Fruit fly (Drosophila melanogaster) whole organism, embryonic: Measurements from ENCODE around the gene Bili.

Experiments
- Adf1 ChIP-seq: fragments of 200-800 bp; sonication (Bioruptor generic); IDR thresholded peaks from 2 replicates; pipeline ENCODE4 v1.3.6; 2022; ENCODE audit warnings: missing biosample characterization, missing genetic modification characterization
- BEAF-32 ChIP-seq: fragments of 200-800 bp; sonication (Bioruptor generic); optimal IDR thresholded peaks from 3 replicates; lab custom pipeline; 2017; ENCODE audit warnings: missing biosample characterization, missing genetic modification characterization, mild to moderate bottlenecking, moderate library complexity, missing genetic modification reagents
- CG11695 ChIP-seq: fragments of 200-800 bp; sonication (Bioruptor generic); IDR thresholded peaks from 3 replicates; pipeline ENCODE4 v1.3.6; 2022; ENCODE audit warnings: missing biosample characterization, missing genetic modification characterization
- CG15479 ChIP-seq: fragments of 200-800 bp; sonication (Bioruptor generic); optimal IDR thresholded peaks from 3 replicates; lab custom pipeline; 2019; ENCODE audit warnings: missing biosample characterization, mild to moderate bottlenecking, missing genetic modification characterization, moderate library complexity
- CG17328 ChIP-seq: fragments of 200-800 bp; sonication (Bioruptor generic); IDR thresholded peaks from 2 replicates; pipeline ENCODE4 v1.3.6; 2022; ENCODE audit warnings: missing biosample characterization, missing genetic modification characterization
- CG17385 ChIP-seq: fragments of 200-800 bp; sonication (Bioruptor generic); optimal IDR thresholded peaks from 3 replicates; lab custom pipeline; 2018; ENCODE audit warnings: missing biosample characterization, mild to moderate bottlenecking, missing genetic modification characterization
- CG17612 ChIP-seq: fragments of 200-800 bp; sonication (Bioruptor generic); IDR thresholded peaks from 2 replicates; pipeline ENCODE4 v1.3.6; 2022; ENCODE audit warnings: missing biosample characterization, missing genetic modification characterization
- CG18764 ChIP-seq: fragments of 200-800 bp; sonication (Bioruptor generic); optimal IDR thresholded peaks from 3 replicates; lab custom pipeline; 2016; ENCODE audit warnings: missing biosample characterization, missing genetic modification characterization
- CG30431 ChIP-seq: fragments of 200-800 bp; sonication (Bioruptor generic); optimal IDR thresholded peaks from 2 replicates; lab custom pipeline; 2017; ENCODE audit warnings: missing biosample characterization, missing genetic modification characterization
- CG3163 ChIP-seq: fragments of 200-800 bp; sonication (Bioruptor generic); optimal IDR thresholded peaks from 3 replicates; lab custom pipeline; 2016; ENCODE audit warnings: missing biosample characterization, missing genetic modification characterization
- CG3726 ChIP-seq: fragments of 200-800 bp; sonication (Bioruptor generic); IDR thresholded peaks from 3 replicates; pipeline ENCODE4, ENCODE4 v1.3.6; 2022; ENCODE audit warnings: missing biosample characterization, missing genetic modification characterization
- CG4360 ChIP-seq: fragments of 200-800 bp; sonication (Bioruptor generic); IDR thresholded peaks from 2 replicates; pipeline ENCODE4 v1.3.6; 2022; ENCODE audit warnings: missing biosample characterization, missing genetic modification characterization
- CG6654 ChIP-seq: fragments of 200-800 bp; sonication (Bioruptor generic); optimal IDR thresholded peaks from 2 replicates; lab custom pipeline; 2017; ENCODE audit warnings: missing biosample characterization, mild to moderate bottlenecking, missing genetic modification characterization
- CG6813 ChIP-seq: fragments of 200-800 bp; sonication (Bioruptor generic); optimal IDR thresholded peaks from 2 replicates; lab custom pipeline; 2017; ENCODE audit warnings: missing biosample characterization, missing genetic modification characterization, mild to moderate bottlenecking, moderate library complexity, missing genetic modification reagents
- CG7786 ChIP-seq: fragments of 200-800 bp; sonication (Bioruptor generic); optimal IDR thresholded peaks from 2 replicates; lab custom pipeline; 2016; ENCODE audit warnings: missing biosample characterization, missing genetic modification characterization
- CG7839 ChIP-seq: fragments of 200-800 bp; sonication (Bioruptor generic); optimal IDR thresholded peaks from 3 replicates; lab custom pipeline; 2018; ENCODE audit warnings: missing biosample characterization, mild to moderate bottlenecking, missing genetic modification characterization, moderate library complexity
- CG8478 ChIP-seq: fragments of >200 bp; optimal IDR thresholded peaks from 2 replicates; lab custom pipeline; 2018
- CG9609 ChIP-seq: fragments of 200-800 bp; sonication (Bioruptor generic); optimal IDR thresholded peaks from 3 replicates; lab custom pipeline; 2016; ENCODE audit warnings: missing biosample characterization, missing genetic modification characterization
- CG9876 ChIP-seq: fragments of 200-800 bp; sonication (Bioruptor generic); optimal IDR thresholded peaks from 2 replicates; lab custom pipeline; 2016; ENCODE audit warnings: missing biosample characterization, missing genetic modification characterization
- D ChIP-seq, 2 experiments: fragments of 200-800 bp in 1 of 2; fragments of >200 bp in 1 of 2; sonication (Bioruptor generic) in 1 of 2; optimal IDR thresholded peaks; 2 replicates in 1 of 2; 3 replicates in 1 of 2; lab custom pipeline; 2017; ENCODE audit warnings: mild to moderate bottlenecking in 1 of 2, missing biosample characterization in 1 of 2, missing genetic modification characterization in 1 of 2, missing genetic modification reagents in 1 of 2
- D19A ChIP-seq: fragments of 200-800 bp; optimal IDR thresholded peaks from 3 replicates; lab custom pipeline; 2019; ENCODE audit warnings: missing biosample characterization, mild to moderate bottlenecking, missing genetic modification characterization, moderate library complexity
- Fer2 ChIP-seq: fragments of 200-800 bp; sonication (Bioruptor generic); optimal IDR thresholded peaks from 2 replicates; lab custom pipeline; 2018; ENCODE audit warnings: missing biosample characterization, mild to moderate bottlenecking, missing genetic modification characterization, moderate library complexity
- HHEX ChIP-seq: fragments of 200-800 bp; sonication (Bioruptor generic); optimal IDR thresholded peaks from 3 replicates; lab custom pipeline; 2017; ENCODE audit warnings: missing biosample characterization, mild to moderate bottlenecking, missing genetic modification characterization, missing genetic modification reagents
- Hr51 ChIP-seq, 2 experiments: fragments of 200-800 bp; sonication (Bioruptor generic); optimal IDR thresholded peaks; 2 replicates in 1 of 2; 3 replicates in 1 of 2; lab custom pipeline; 2016 to 2018; ENCODE audit warnings: missing biosample characterization in 2 of 2, missing genetic modification characterization in 2 of 2, mild to moderate bottlenecking in 1 of 2, moderate library complexity in 1 of 2
- NK7.1 ChIP-seq: fragments of 200-800 bp; sonication (Bioruptor generic); optimal IDR thresholded peaks from 3 replicates; lab custom pipeline; 2016; ENCODE audit warnings: missing biosample characterization, missing genetic modification characterization
- Nf-YB ChIP-seq: fragments of 200-800 bp; sonication (Bioruptor generic); optimal IDR thresholded peaks from 3 replicates; lab custom pipeline; 2019; ENCODE audit warnings: missing biosample characterization, mild to moderate bottlenecking, missing genetic modification characterization, moderate library complexity
- Poxn ChIP-seq: fragments of 200-800 bp; sonication (Bioruptor generic); IDR thresholded peaks from 2 replicates; pipeline ENCODE4 v1.3.6; 2022; ENCODE audit warnings: missing biosample characterization, missing genetic modification characterization
- Ptx1 ChIP-seq: fragments of 200-800 bp; sonication (Bioruptor generic); IDR thresholded peaks from 2 replicates; pipeline ENCODE4 v1.3.6; 2022; ENCODE audit warnings: missing biosample characterization, missing genetic modification characterization
- Sin3A ChIP-seq: fragments of >200 bp; optimal IDR thresholded peaks from 2 replicates; lab custom pipeline; 2018
- ash1 ChIP-seq: fragments of 200-800 bp; sonication (Bioruptor generic); optimal IDR thresholded peaks from 2 replicates; lab custom pipeline; 2018; ENCODE audit warnings: missing biosample characterization, mild to moderate bottlenecking, missing genetic modification characterization
- bcd ChIP-seq: fragments of 200-800 bp; sonication (Bioruptor generic); optimal IDR thresholded peaks from 2 replicates; lab custom pipeline; 2017; ENCODE audit warnings: missing biosample characterization, mild to moderate bottlenecking, missing genetic modification characterization
- bowl ChIP-seq: fragments of 200-800 bp; sonication (Bioruptor generic); IDR thresholded peaks from 2 replicates; pipeline ENCODE4 v1.3.6; 2022; ENCODE audit warnings: missing biosample characterization, missing genetic modification characterization
- ci ChIP-seq: fragments of 200-800 bp; sonication (Bioruptor generic); IDR thresholded peaks from 3 replicates; pipeline ENCODE4 v1.3.6; 2022; ENCODE audit warnings: missing biosample characterization, missing genetic modification characterization
- crc ChIP-seq: fragments of 200-800 bp; sonication (Bioruptor generic); optimal IDR thresholded peaks from 2 replicates; lab custom pipeline; 2016; ENCODE audit warnings: missing biosample characterization, missing genetic modification characterization
- danr ChIP-seq: fragments of 200-800 bp; sonication (Bioruptor generic); IDR thresholded peaks from 2 replicates; pipeline ENCODE4 v1.3.6; 2022; ENCODE audit warnings: missing biosample characterization, missing genetic modification characterization
- eve ChIP-seq, 2 experiments: fragments of >200 bp; optimal IDR thresholded peaks; 2 replicates each; lab custom pipeline; 2017; ENCODE audit warnings: missing biosample characterization in 2 of 2, missing genetic modification characterization in 2 of 2
- fd102C ChIP-seq: fragments of 200-800 bp; sonication (Bioruptor generic); optimal IDR thresholded peaks from 2 replicates; lab custom pipeline; 2018; ENCODE audit warnings: missing biosample characterization, mild to moderate bottlenecking, missing genetic modification characterization, moderate library complexity
- gcm ChIP-seq: fragments of 200-800 bp; sonication (Bioruptor generic); optimal IDR thresholded peaks from 2 replicates; lab custom pipeline; 2019; ENCODE audit warnings: missing biosample characterization, mild to moderate bottlenecking, missing genetic modification characterization, moderate library complexity
- grau ChIP-seq: fragments of 200-800 bp; optimal IDR thresholded peaks from 3 replicates; lab custom pipeline; 2019; ENCODE audit warnings: missing biosample characterization, mild to moderate bottlenecking, missing genetic modification characterization, moderate library complexity
- gsb-n ChIP-seq: fragments of 200-800 bp; sonication (Bioruptor generic); optimal IDR thresholded peaks from 3 replicates; lab custom pipeline; 2018; ENCODE audit warnings: missing biosample characterization, mild to moderate bottlenecking, missing genetic modification characterization
- hb ChIP-seq: fragments of 200-800 bp; sonication (Bioruptor generic); IDR thresholded peaks from 3 replicates; pipeline ENCODE4 v1.3.6; 2022; ENCODE audit warnings: missing biosample characterization, missing genetic modification characterization; ENCODE audit not compliant: partially characterized antibody
- hth ChIP-seq: fragments of >200 bp; optimal IDR thresholded peaks from 2 replicates; lab custom pipeline; 2017; ENCODE audit warnings: inconsistent platforms
- kah ChIP-seq: fragments of 200-800 bp; sonication (Bioruptor generic); optimal IDR thresholded peaks from 2 replicates; lab custom pipeline; 2018; ENCODE audit warnings: missing biosample characterization, mild to moderate bottlenecking, missing genetic modification characterization
- pho ChIP-seq: fragments of 200-800 bp; sonication (Bioruptor generic); optimal IDR thresholded peaks from 2 replicates; lab custom pipeline; 2016; ENCODE audit warnings: missing biosample characterization, missing genetic modification characterization
- rib ChIP-seq: fragments of 200-800 bp; sonication (Bioruptor generic); IDR thresholded peaks from 2 replicates; pipeline ENCODE4 v1.3.6; 2022; ENCODE audit warnings: missing biosample characterization, missing genetic modification characterization
- salm ChIP-seq: fragments of 200-800 bp; sonication (Bioruptor generic); optimal IDR thresholded peaks from 2 replicates; lab custom pipeline; 2018; ENCODE audit warnings: missing biosample characterization, mild to moderate bottlenecking, missing genetic modification characterization
- seq ChIP-seq: fragments of 200-800 bp; sonication (Bioruptor generic); IDR thresholded peaks from 2 replicates; pipeline ENCODE4 v1.3.6; 2022; ENCODE audit warnings: missing biosample characterization, missing genetic modification characterization
- sisA ChIP-seq: fragments of 200-800 bp; sonication (Bioruptor generic); IDR thresholded peaks from 2 replicates; pipeline ENCODE4 v1.3.6; 2022; ENCODE audit warnings: missing biosample characterization, missing genetic modification characterization
- slp2 ChIP-seq: fragments of 200-800 bp; sonication (Bioruptor generic); optimal IDR thresholded peaks from 2 replicates; lab custom pipeline; 2016; ENCODE audit warnings: missing biosample characterization, missing genetic modification characterization
- sug ChIP-seq: fragments of 200-800 bp; optimal IDR thresholded peaks from 2 replicates; lab custom pipeline; 2019; ENCODE audit warnings: missing biosample characterization, mild to moderate bottlenecking, missing genetic modification characterization, moderate library complexity
- tio ChIP-seq: fragments of 200-800 bp; sonication (Bioruptor generic); optimal IDR thresholded peaks from 2 replicates; lab custom pipeline; 2017; ENCODE audit warnings: missing biosample characterization, missing genetic modification characterization, inconsistent platforms
- ttk ChIP-seq: fragments of 200-800 bp; sonication (Bioruptor generic); IDR thresholded peaks from 2 replicates; pipeline ENCODE4 v2.1.2; 2022; ENCODE audit warnings: missing biosample characterization, missing genetic modification characterization

The Bili gene

DNA sequence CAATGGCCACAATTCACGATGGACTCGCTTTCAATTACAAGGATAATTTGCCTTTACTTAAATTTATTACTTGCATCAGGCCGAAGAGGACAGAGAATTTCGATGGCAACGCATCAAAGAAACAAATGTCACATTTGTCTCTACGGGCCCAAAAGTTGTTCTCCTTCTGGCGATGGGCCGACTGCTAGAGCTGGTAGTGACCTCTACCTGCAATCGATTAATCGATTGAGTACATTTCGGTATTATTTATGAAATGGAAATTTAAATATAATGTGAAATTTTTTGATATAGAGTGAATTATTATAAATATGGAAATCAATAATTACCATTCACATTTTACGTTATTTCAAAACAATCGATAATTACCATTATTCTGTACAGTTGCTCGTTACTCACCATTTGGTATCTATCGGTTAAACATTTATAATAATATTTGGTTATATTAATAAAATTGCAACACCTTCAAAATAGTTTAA, 8.3 kb upstream of the Bili start, which contains the start of the genes CG31510 and TTLL5 (continued):
- TF ChIP-seq D19A (no peak), CG4360 (GFP tag; lab: Robert Waterston, UW) (no peak), CG30431 (GFP tag; lab: Kevin White, UChicago) (no peak), eve (GFP tag; optimal IDR thresholded peaks at IDR 0.05; lab: Kevin White, UChicago) (no peak), grau (tag; lab: Kevin White, UChicago) (no peak), CG9609 (GFP tag; lab: Kevin White, UChicago) (no peak), hth (lab: Kevin White, UChicago) (no peak), pho (GFP tag; lab: Kevin White, UChicago) (no peak), CG6654 (no peak), salm (no peak), ash1 (no peak), Hr51 (GFP tag; optimal IDR thresholded peaks at IDR 0.05; lab: Kevin White, UChicago) (no peak), CG9876 (GFP tag; lab: Kevin White, UChicago) (no peak), CG18764 (GFP tag; lab: Kevin White, UChicago) (no peak), CG17612 (GFP tag; lab: Robert Waterston, UW) (no peak), CG8478 (lab: Kevin White, UChicago) (no peak), danr (GFP tag; lab: Robert Waterston, UW) (0 out of 2 replicates have a peak, but pooled peaks have one; percentile 10), Nf-YB (GFP tag; lab: Kevin White, UChicago) (no peak), tio (no peak), Ptx1 (no peak), CG17385 (GFP tag; lab: Kevin White, UChicago) (no peak), CG7839 (no peak), sug (tag; lab: Kevin White, UChicago) (no peak), seq (GFP tag; lab: Robert Waterston, UW) (no peak), Poxn (GFP tag; lab: Robert Waterston, UW) (no peak), CG17328 (GFP tag; lab: Robert Waterston, UW) (no peak; the same call in 1 of the 2 replicates), fd102C (GFP tag; lab: Kevin White, UChicago) (no peak), CG7786 (GFP tag; lab: Kevin White, UChicago) (no peak), D (optimal IDR thresholded peaks at IDR 0.05; lab: Kevin White, UChicago) (no peak), D (GFP tag; optimal IDR thresholded peaks at IDR 0.05; lab: Kevin White, UChicago) (no peak), kah (GFP tag; lab: Kevin White, UChicago) (no peak), rib (GFP tag; lab: Robert Waterston, UW) (no peak), bcd (GFP tag; lab: Kevin White, UChicago) (no peak), gcm (peak; percentile 13), CG11695 (GFP tag; lab: Robert Waterston, UW) (peak; percentile 26; the same call in 1 of the 3 replicates), crc (GFP tag; lab: Kevin White, UChicago) (no peak), bowl (GFP tag; lab: Robert Waterston, UW) (no peak), sisA (GFP tag; lab: Robert Waterston, UW) (no peak), slp2 (no peak), ci (GFP tag; lab: Robert Waterston, UW) (no peak), HHEX (GFP tag; lab: Kevin White, UChicago) (no peak), Sin3A (no peak), Adf1 (GFP tag; lab: Robert Waterston, UW) (no peak), BEAF-32 (peak; percentile 69), Fer2 (tag; lab: Kevin White, UChicago) (no peak), hb (GFP tag; lab: Robert Waterston, UW) (no peak; the same call in none of the 3 replicates), CG3163 (GFP tag; lab: Kevin White, UChicago) (no peak), ttk (GFP tag; lab: Robert Waterston, UW) (no peak), gsb-n (tag; lab: Kevin White, UChicago) (no peak), NK7.1 (GFP tag; lab: Kevin White, UChicago) (no peak), CG6813 (GFP tag; lab: Kevin White, UChicago) (no peak), CG3726 (GFP tag; lab: Robert Waterston, UW) (no peak), CG15479 (GFP tag; lab: Kevin White, UChicago) (no peak)
